Worm (Caenorhabditis elegans) whole organism, young adult: Measurements from ENCODE around the gene txt-6.

ENCODE experiments used
- B0035.1 ChIP-seq: sonication (generic microtip); optimal IDR thresholded peaks from 2 replicates; lab custom pipeline; 2016; ENCODE audit warnings: missing genetic modification characterization, mild to moderate bottlenecking, missing compliant biosample characterization, missing genotype, missing genetic modification reagents
- C17E4.6 ChIP-seq: fragments of 200-800 bp; sonication (Bioruptor generic); IDR thresholded peaks from 2 replicates; pipeline ENCODE4 v1.3.6; 2022; ENCODE audit warnings: missing genetic modification reagents, missing genetic modification characterization, missing compliant biosample characterization
- Y67H2A.10 ChIP-seq: fragments of 200-800 bp; sonication (Bioruptor generic); conservative IDR thresholded peaks from 2 replicates; pipeline ENCODE4 v1.3.6; 2022; ENCODE audit warnings: missing genetic modification reagents, missing genetic modification characterization, missing compliant biosample characterization
- atf-7 ChIP-seq: sonication (generic microtip); optimal IDR thresholded peaks from 2 replicates; lab custom pipeline; 2017; ENCODE audit warnings: mild to moderate bottlenecking, missing genetic modification characterization, missing compliant biosample characterization
- ceh-27 ChIP-seq: fragments of 200-800 bp; sonication (Bioruptor generic); optimal IDR thresholded peaks from 2 replicates; lab custom pipeline; 2018; ENCODE audit warnings: mild to moderate bottlenecking, missing genetic modification characterization, moderate library complexity, missing compliant biosample characterization
- die-1 ChIP-seq: sonication (generic microtip); optimal IDR thresholded peaks from 2 replicates; lab custom pipeline; 2016; ENCODE audit warnings: missing genotype, mild to moderate bottlenecking, missing genetic modification characterization, missing compliant biosample characterization
- dpl-1 ChIP-seq: fragments of 150-350 bp; optimal IDR thresholded peaks from 2 replicates; lab custom pipeline; 2014; ENCODE audit warnings: missing biosample characterization, missing genetic modification reagents, missing genetic modification characterization
- lag-1 ChIP-seq: fragments of 200-800 bp; sonication (Bioruptor generic); IDR thresholded peaks from 2 replicates; pipeline ENCODE4 v1.3.6; 2022; ENCODE audit warnings: missing genetic modification reagents, missing genetic modification characterization, missing compliant biosample characterization
- lin-26 ChIP-seq: fragments of 200-800 bp; sonication (Bioruptor generic); IDR thresholded peaks from 2 replicates; pipeline ENCODE4 v1.3.6; 2022; ENCODE audit warnings: missing genetic modification reagents, missing genetic modification characterization, missing compliant biosample characterization
- snpc-1.3 ChIP-seq: sonication (generic microtip); optimal IDR thresholded peaks from 2 replicates; lab custom pipeline; 2017; ENCODE audit warnings: missing genetic modification characterization, mild to moderate bottlenecking, missing compliant biosample characterization, antibody characterized with exemption, moderate library complexity, missing genotype, missing genetic modification reagents; ENCODE audit not compliant: insufficient read depth

DNA sequence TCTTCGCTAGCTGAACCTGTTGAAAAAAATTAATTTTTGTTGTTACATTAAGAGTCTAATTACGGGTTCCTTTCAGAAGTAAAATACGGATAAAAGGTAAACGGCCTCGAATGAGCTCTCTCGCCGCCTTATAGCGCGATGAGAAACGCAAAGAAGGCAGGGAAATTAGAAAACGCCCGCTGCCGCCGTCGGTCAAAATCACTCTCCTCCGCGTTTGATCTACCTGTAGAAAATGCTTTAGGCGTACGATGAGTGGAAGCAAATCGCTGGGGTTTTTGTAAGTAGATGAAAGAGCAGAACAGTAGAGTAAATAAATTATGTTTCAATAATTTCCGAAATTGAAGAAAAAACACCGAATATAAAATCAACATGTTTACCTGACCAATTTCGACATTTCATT lies 30.4 kb upstream of the txt-6 start:
- TF ChIP-seq lag-1 (GFP tag; lab: Robert Waterston, UW): no peak
- no peak for TF ChIP-seq snpc-1.3 (tag; lab: Kevin White, UChicago)
- TF ChIP-seq Y67H2A.10 (GFP tag; lab: Robert Waterston, UW): no peak
- TF ChIP-seq B0035.1 (tag; lab: Kevin White, UChicago): no peak
- TF ChIP-seq dpl-1: peak; percentile 44
- no peak for TF ChIP-seq C17E4.6 (GFP tag; lab: Robert Waterston, UW)
- no peak for TF ChIP-seq atf-7
- TF ChIP-seq lin-26 (GFP tag; lab: Robert Waterston, UW): no peak
- TF ChIP-seq ceh-27 (GFP tag; lab: Kevin White, UChicago): no peak
- TF ChIP-seq die-1 (tag; lab: Kevin White, UChicago): no peak
